Worm (Caenorhabditis elegans) whole organism, L2 larva: ENCODE results near the gene sre-14.

ENCODE experiments used
- C34F6.9 ChIP-seq: fragments of 150-350 bp; optimal IDR thresholded peaks from 2 replicates; lab custom pipeline; 2014; ENCODE audit warnings: missing biosample characterization, missing genetic modification characterization
- F13H6.1 ChIP-seq: sonication (generic microtip); optimal IDR thresholded peaks from 2 replicates; lab custom pipeline; 2016; ENCODE audit warnings: missing genetic modification characterization, missing compliant biosample characterization
- R02D3.7 ChIP-seq: fragments of 150-350 bp; optimal IDR thresholded peaks from 2 replicates; lab custom pipeline; 2014; ENCODE audit warnings: missing biosample characterization, missing genetic modification characterization
- Y55F3AM.14 ChIP-seq: fragments of 200-800 bp; sonication (Bioruptor generic); optimal IDR thresholded peaks from 2 replicates; lab custom pipeline; 2018; ENCODE audit warnings: mild to moderate bottlenecking, missing genetic modification characterization, missing compliant biosample characterization
- alr-1 ChIP-seq: fragments of 150-350 bp; optimal IDR thresholded peaks from 2 replicates; lab custom pipeline; 2014; ENCODE audit warnings: missing biosample characterization, missing genetic modification characterization
- ama-1 ChIP-seq: fragments of 150-350 bp; optimal IDR thresholded peaks from 2 replicates; lab custom pipeline; 2018; ENCODE audit warnings: inconsistent platforms
- blmp-1 ChIP-seq: sonication (generic microtip); optimal IDR thresholded peaks from 2 replicates; lab custom pipeline; 2017; ENCODE audit warnings: missing genetic modification characterization, mild to moderate bottlenecking, missing compliant biosample characterization, antibody characterized with exemption, moderate library complexity; ENCODE audit not compliant: insufficient read depth
- ceh-16 ChIP-seq: fragments of 150-350 bp; optimal IDR thresholded peaks from 2 replicates; lab custom pipeline; 2014; ENCODE audit warnings: missing biosample characterization, missing genetic modification characterization
- ceh-82 ChIP-seq: fragments of 150-350 bp; optimal IDR thresholded peaks from 2 replicates; lab custom pipeline; 2014; ENCODE audit warnings: missing biosample characterization, missing genetic modification characterization
- crh-2 ChIP-seq: sonication (generic microtip); optimal IDR thresholded peaks from 2 replicates; lab custom pipeline; 2017; ENCODE audit warnings: missing biosample characterization, missing genetic modification characterization
- egl-27 ChIP-seq: sonication (generic microtip); optimal IDR thresholded peaks from 3 replicates; lab custom pipeline; 2017; ENCODE audit warnings: missing biosample characterization, missing genetic modification reagents, missing genetic modification characterization
- elt-1 ChIP-seq: fragments of 150-350 bp; optimal IDR thresholded peaks from 2 replicates; lab custom pipeline; 2014; ENCODE audit warnings: missing biosample characterization, missing genetic modification characterization
- elt-3 ChIP-seq: sonication (generic microtip); optimal IDR thresholded peaks from 2 replicates; lab custom pipeline; 2017; ENCODE audit warnings: missing biosample characterization, missing genetic modification characterization
- fos-1 ChIP-seq: fragments of 150-350 bp; optimal IDR thresholded peaks from 2 replicates; lab custom pipeline; 2014; ENCODE audit warnings: missing biosample characterization, missing genetic modification characterization
- lin-39 ChIP-seq: fragments of 150-350 bp; optimal IDR thresholded peaks from 2 replicates; lab custom pipeline; 2014; ENCODE audit warnings: missing biosample characterization, missing genetic modification reagents, missing genetic modification characterization
- lsy-2 ChIP-seq, 2 experiments: fragments of 150-350 bp in 1 of 2; sonication (generic microtip) in 1 of 2; optimal IDR thresholded peaks; 2 replicates each; lab custom pipeline; 2014 to 2017; ENCODE audit warnings: missing biosample characterization in 2 of 2, missing genetic modification characterization in 2 of 2
- mab-5 ChIP-seq: fragments of 150-350 bp; optimal IDR thresholded peaks from 2 replicates; lab custom pipeline; 2014; ENCODE audit warnings: missing biosample characterization, missing genetic modification characterization
- mdl-1 ChIP-seq, 2 experiments: fragments of 150-350 bp in 1 of 2; sonication (generic microtip) in 1 of 2; optimal IDR thresholded peaks; 2 replicates each; lab custom pipeline; 2017; ENCODE audit warnings: missing biosample characterization in 2 of 2, missing genetic modification characterization in 2 of 2
- nhr-12 ChIP-seq: fragments of 150-350 bp; optimal IDR thresholded peaks from 2 replicates; lab custom pipeline; 2014; ENCODE audit warnings: missing biosample characterization, missing genetic modification characterization
- nhr-129 ChIP-seq: fragments of 150-350 bp; optimal IDR thresholded peaks from 2 replicates; lab custom pipeline; 2014; ENCODE audit warnings: missing biosample characterization, missing genetic modification characterization
- nhr-21 ChIP-seq: fragments of 150-350 bp; optimal IDR thresholded peaks from 2 replicates; lab custom pipeline; 2014; ENCODE audit warnings: missing biosample characterization, missing genetic modification characterization
- nhr-23 ChIP-seq: fragments of 150-350 bp; optimal IDR thresholded peaks from 2 replicates; lab custom pipeline; 2014; ENCODE audit warnings: missing biosample characterization, missing genetic modification reagents, missing genetic modification characterization
- nhr-25 ChIP-seq: fragments of 150-350 bp; sonication (generic microtip); optimal IDR thresholded peaks from 3 replicates; lab custom pipeline; 2014; ENCODE audit warnings: missing biosample characterization, missing genetic modification characterization
- nhr-6 ChIP-seq: fragments of 150-350 bp; optimal IDR thresholded peaks from 2 replicates; lab custom pipeline; 2014; ENCODE audit warnings: missing biosample characterization, missing genetic modification characterization
- nhr-77 ChIP-seq: fragments of 150-350 bp; optimal IDR thresholded peaks from 2 replicates; lab custom pipeline; 2014; ENCODE audit warnings: missing biosample characterization, missing genetic modification characterization
- peb-1 ChIP-seq: fragments of 150-350 bp; optimal IDR thresholded peaks from 2 replicates; lab custom pipeline; 2014; ENCODE audit warnings: missing biosample characterization, missing genetic modification characterization
- sem-4 ChIP-seq: fragments of 150-350 bp; optimal IDR thresholded peaks from 2 replicates; lab custom pipeline; 2014; ENCODE audit warnings: missing biosample characterization, missing genetic modification reagents, missing genetic modification characterization
- skn-1 ChIP-seq: sonication (generic microtip); optimal IDR thresholded peaks from 2 replicates; lab custom pipeline; 2017; ENCODE audit warnings: missing biosample characterization, missing genetic modification characterization
- sma-3 ChIP-seq: sonication (generic microtip); optimal IDR thresholded peaks from 2 replicates; lab custom pipeline; 2016; ENCODE audit warnings: missing genetic modification reagents, missing genetic modification characterization, missing compliant biosample characterization
- sma-9 ChIP-seq, 2 experiments: fragments of 150-350 bp in 1 of 2; sonication (generic microtip) in 1 of 2; optimal IDR thresholded peaks; 2 replicates each; lab custom pipeline; 2014 to 2016; ENCODE audit warnings: missing genetic modification characterization in 2 of 2, mild to moderate bottlenecking in 1 of 2, missing biosample characterization in 1 of 2, missing compliant biosample characterization in 1 of 2, missing genetic modification reagents in 1 of 2, moderate library complexity in 1 of 2
- unc-39 ChIP-seq: fragments of 150-350 bp; optimal IDR thresholded peaks from 2 replicates; lab custom pipeline; 2014; ENCODE audit warnings: missing biosample characterization, missing genetic modification characterization
- unc-55 ChIP-seq: fragments of 150-350 bp; sonication (generic microtip); optimal IDR thresholded peaks from 3 replicates; lab custom pipeline; 2014; ENCODE audit warnings: missing biosample characterization, missing genetic modification reagents, missing genetic modification characterization
- zag-1 ChIP-seq: fragments of 150-350 bp; optimal IDR thresholded peaks from 2 replicates; lab custom pipeline; 2014; ENCODE audit warnings: missing biosample characterization, missing genetic modification characterization
- ztf-11 ChIP-seq: sonication (generic microtip); optimal IDR thresholded peaks from 2 replicates; lab custom pipeline; 2017; ENCODE audit warnings: missing biosample characterization, missing genetic modification characterization
- ztf-4 ChIP-seq: fragments of 150-350 bp; optimal IDR thresholded peaks from 2 replicates; lab custom pipeline; 2014; ENCODE audit warnings: missing biosample characterization, missing genetic modification characterization

The sre-14 gene

DNA sequence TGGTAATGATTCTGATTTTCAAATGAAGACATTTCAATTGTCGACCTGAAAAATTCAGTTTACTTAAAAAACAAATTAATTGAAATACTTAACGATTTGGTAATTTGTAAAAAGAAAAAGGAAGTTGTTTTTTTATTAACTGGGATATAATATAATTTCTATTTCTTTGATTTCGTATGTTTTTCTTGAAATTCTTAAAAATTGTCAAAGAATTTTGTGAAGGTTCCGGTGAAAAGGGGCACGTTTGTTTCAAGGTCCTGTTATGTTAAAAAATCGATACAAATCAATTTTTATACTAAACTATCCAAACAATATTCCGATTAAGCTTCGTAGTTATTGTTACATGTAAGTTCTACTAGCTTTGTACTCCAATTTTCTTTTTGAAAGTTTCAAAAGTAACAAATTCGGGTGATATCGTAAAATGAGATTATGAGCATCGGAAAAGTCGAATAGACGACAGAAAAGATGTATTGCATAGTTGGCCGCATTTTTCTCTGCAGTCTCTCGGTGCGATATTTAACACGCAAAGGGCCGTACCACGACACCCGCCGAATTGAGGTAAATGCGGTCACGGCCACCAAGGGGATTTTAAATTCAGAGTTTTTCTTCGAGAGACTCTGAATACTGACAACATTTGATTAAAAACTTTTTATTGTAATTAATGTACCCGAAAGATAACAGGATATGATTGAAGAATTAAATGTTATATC is 1.9 kb downstream of the sre-14 start, which contains the start of gene Y39C12A.9:
TSS of gene Y39C12A.9 (minus strand) at position 51 of the 710 bp plus-strand sequence.
- peak in 1 of 2 experiments; percentile 33 for TF ChIP-seq lsy-2 (tag; optimal IDR thresholded peaks at IDR 0.05; lab: Kevin White, UChicago)
- peak; percentile 64 for TF ChIP-seq nhr-129 (tag; lab: Kevin White, UChicago)
- TF ChIP-seq C34F6.9 (tag; lab: Kevin White, UChicago): peak; percentile 1
- no peak for TF ChIP-seq ama-1 (lab: Kevin White, UChicago)
- TF ChIP-seq unc-55: peak; percentile 14

DNA sequence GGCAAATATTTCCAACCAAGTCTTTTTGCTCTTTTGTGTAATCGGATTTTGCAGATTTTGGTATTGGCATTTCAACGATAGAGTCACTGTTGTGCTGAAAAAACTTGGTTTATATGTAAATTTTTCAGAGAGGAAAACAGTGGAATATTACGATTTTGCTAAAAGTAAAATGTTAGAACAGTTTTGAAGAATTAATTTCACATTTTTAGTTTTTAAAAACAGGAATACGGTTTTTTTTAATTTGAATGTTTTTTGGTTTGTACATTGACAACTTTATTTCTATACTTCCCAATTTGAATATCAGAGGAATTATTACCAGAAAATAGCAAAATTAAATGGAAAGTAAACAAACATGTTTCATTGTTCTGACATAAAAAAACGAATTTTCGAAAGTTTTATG is 8.7 kb downstream of the sre-14 start, which contains the start of gene dnj-26:
TSS of gene dnj-26 (minus strand) at position 101 of the 400 bp plus-strand sequence.
- TF ChIP-seq alr-1 (tag; lab: Kevin White, UChicago): no peak
- TF ChIP-seq nhr-12: no peak
- TF ChIP-seq skn-1: no peak
- TF ChIP-seq sma-3: no peak
- no peak for TF ChIP-seq egl-27 (tag; lab: Kevin White, UChicago)
- no peak for TF ChIP-seq R02D3.7 (tag; lab: Kevin White, UChicago)
- no peak for TF ChIP-seq nhr-25 (tag; lab: Kevin White, UChicago)
- TF ChIP-seq lin-39 (tag; lab: Kevin White, UChicago): no peak

ce11 chrIV:12244706-12245105 is 16.5 kb downstream of the sre-14 start, which contains the start of gene sre-15:
sre-15 (minus strand) TSS chrIV:12244806.
- TF ChIP-seq sem-4 (tag; lab: Kevin White, UChicago): no peak
- no peak for TF ChIP-seq elt-3 (tag; lab: Kevin White, UChicago)
- TF ChIP-seq ceh-82 (tag; lab: Kevin White, UChicago): no peak
- TF ChIP-seq nhr-77: no peak
- TF ChIP-seq lsy-2 (tag; optimal IDR thresholded peaks at IDR 0.05; lab: Kevin White, UChicago): no peak
- TF ChIP-seq unc-39 (tag; lab: Kevin White, UChicago): no peak

DNA sequence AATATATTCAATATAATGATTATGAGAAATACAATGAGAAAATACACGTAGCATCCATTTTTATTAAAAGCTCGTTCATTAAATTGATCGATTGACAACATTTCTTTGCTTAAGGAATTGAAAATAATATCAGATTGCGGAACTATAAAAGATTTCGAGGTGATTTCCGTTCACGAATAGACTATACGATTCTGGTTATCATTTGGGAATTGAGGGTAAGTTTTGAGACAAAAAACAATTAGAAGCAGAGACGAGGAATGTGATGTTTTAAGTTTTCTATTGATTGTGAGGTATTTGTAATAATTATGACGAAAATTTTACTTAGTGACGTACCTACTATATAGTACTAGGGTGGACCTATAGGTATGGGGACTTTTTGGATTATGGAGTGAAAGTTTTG is 22.4 kb downstream of the sre-14 start, which contains the start of gene sre-19:
TSS of gene sre-19 (minus strand) at position 101 of the 400 bp plus-strand sequence.
- TF ChIP-seq peb-1 (tag; lab: Kevin White, UChicago) (no peak), fos-1 (tag; lab: Kevin White, UChicago) (no peak), R02D3.7 (tag; lab: Kevin White, UChicago) (no peak), lin-39 (tag; lab: Kevin White, UChicago) (no peak), nhr-21 (no peak)

ce11 chrIV:12236011-12236410 is 25.2 kb downstream of the sre-14 start, which contains the start of gene sre-16:
sre-16 (minus strand) TSS chrIV:12236111.
- no peak for TF ChIP-seq nhr-12
- no peak for TF ChIP-seq Y55F3AM.14 (GFP tag; lab: Kevin White, UChicago)
- TF ChIP-seq unc-39 (tag; lab: Kevin White, UChicago): no peak
- no peak for TF ChIP-seq ceh-82 (tag; lab: Kevin White, UChicago)
- TF ChIP-seq F13H6.1 (tag; lab: Kevin White, UChicago): no peak
- TF ChIP-seq elt-1: no peak
- no peak for TF ChIP-seq lin-39 (tag; lab: Kevin White, UChicago)
- no peak for TF ChIP-seq nhr-6 (tag; lab: Kevin White, UChicago)
- TF ChIP-seq zag-1: no peak

DNA sequence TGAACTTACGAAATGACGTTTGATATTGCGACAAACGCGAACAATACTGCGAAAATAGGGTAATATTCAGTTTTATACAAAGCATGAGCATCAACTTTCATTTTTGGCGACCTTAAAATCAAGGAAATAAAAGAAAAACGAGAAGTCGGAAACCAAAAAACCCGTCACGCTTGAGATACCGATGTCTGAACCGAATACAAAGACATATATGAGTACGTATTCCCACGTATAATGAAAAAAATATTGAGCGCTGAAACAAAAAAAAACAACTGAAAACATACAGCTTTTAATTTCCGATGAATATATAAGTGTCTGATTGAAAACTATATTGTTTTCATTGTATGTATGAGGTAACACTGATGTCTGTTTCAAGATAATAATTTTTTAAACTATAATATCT is 31.6 kb downstream of the sre-14 start, which contains the start of gene sre-18:
TSS of gene sre-18 (minus strand) at position 101 of the 400 bp plus-strand sequence.
- TF ChIP-seq mdl-1 (tag; optimal IDR thresholded peaks at IDR 0.05; lab: Kevin White, UChicago) (no peak), elt-1 (no peak), nhr-23 (tag; lab: Kevin White, UChicago) (no peak), mab-5 (tag; lab: Kevin White, UChicago) (no peak), nhr-6 (tag; lab: Kevin White, UChicago) (no peak), blmp-1 (tag; lab: Kevin White, UChicago) (no peak), sma-9 (GFP tag; optimal IDR thresholded peaks at IDR 0.05; lab: Kevin White, UChicago) (no peak), sma-9 (tag; optimal IDR thresholded peaks at IDR 0.05; lab: Kevin White, UChicago) (no peak), elt-3 (tag; lab: Kevin White, UChicago) (no peak), ztf-4 (tag; lab: Kevin White, UChicago) (no peak), fos-1 (tag; lab: Kevin White, UChicago) (no peak), crh-2 (tag; lab: Kevin White, UChicago) (no peak), C34F6.9 (tag; lab: Kevin White, UChicago) (no peak), skn-1 (no peak), ceh-16 (tag; lab: Kevin White, UChicago) (no peak), ztf-11 (tag; lab: Kevin White, UChicago) (no peak)
